Worm (Caenorhabditis elegans) whole organism, early embryonic: ENCODE data around the gene Y39B6A.13.

ENCODE experiments used
- F13C5.2 ChIP-seq: sonication (generic microtip); optimal IDR thresholded peaks from 2 replicates; lab custom pipeline; 2017; ENCODE audit warnings: mild to moderate bottlenecking, missing genetic modification characterization, inconsistent platforms, missing compliant biosample characterization
- ama-1 ChIP-seq: fragments of 150-350 bp; optimal IDR thresholded peaks from 2 replicates; lab custom pipeline; 2014
- ceh-13 ChIP-seq: fragments of 200-800 bp; sonication (Bioruptor generic); optimal IDR thresholded peaks from 2 replicates; lab custom pipeline; 2018; ENCODE audit warnings: mild to moderate bottlenecking, missing genetic modification characterization, missing compliant biosample characterization
- ets-7 ChIP-seq: sonication (generic microtip); optimal IDR thresholded peaks from 2 replicates; lab custom pipeline; 2016; ENCODE audit warnings: missing genotype, missing genetic modification characterization, missing compliant biosample characterization
- hmbx-1 ChIP-seq: sonication (generic microtip); optimal IDR thresholded peaks from 2 replicates; lab custom pipeline; 2016; ENCODE audit warnings: mild to moderate bottlenecking, missing genetic modification characterization, missing compliant biosample characterization
- hmg-4 ChIP-seq: fragments of 200-800 bp; sonication (Bioruptor generic); optimal IDR thresholded peaks from 2 replicates; lab custom pipeline; 2018; ENCODE audit warnings: mild to moderate bottlenecking, missing genetic modification characterization, missing compliant biosample characterization
- hnd-1 ChIP-seq: sonication (generic microtip); optimal IDR thresholded peaks from 2 replicates; lab custom pipeline; 2016; ENCODE audit warnings: missing genetic modification characterization, missing compliant biosample characterization
- scrt-1 ChIP-seq: fragments of 200-800 bp; sonication (Bioruptor generic); IDR thresholded peaks from 2 replicates; pipeline ENCODE4 v1.3.6; 2022; ENCODE audit warnings: missing genetic modification characterization, missing compliant biosample characterization
- sea-1 ChIP-seq: fragments of 200-800 bp; sonication (Bioruptor generic); conservative IDR thresholded peaks from 2 replicates; pipeline ENCODE4 v1.3.6; 2022; ENCODE audit warnings: missing genetic modification characterization, missing compliant biosample characterization
- tbx-11 ChIP-seq: fragments of 200-800 bp; sonication (Bioruptor generic); IDR thresholded peaks from 2 replicates; pipeline ENCODE4 v1.3.6; 2022; ENCODE audit warnings: missing genetic modification characterization, missing compliant biosample characterization
- tbx-37 ChIP-seq: fragments of 200-800 bp; sonication (Bioruptor generic); conservative IDR thresholded peaks from 2 replicates; pipeline ENCODE4 v1.3.6; 2022; ENCODE audit warnings: missing genetic modification reagents, missing genetic modification characterization, missing compliant biosample characterization
- tra-4 ChIP-seq: sonication (generic microtip); optimal IDR thresholded peaks from 2 replicates; lab custom pipeline; 2017; ENCODE audit warnings: missing genetic modification characterization, missing compliant biosample characterization

ce11 chrV:19068888-19069287 is 50.3 kb downstream of the Y39B6A.13 start:
- TF ChIP-seq F13C5.2, result no peak
- TF ChIP-seq tbx-37 (GFP tag; lab: Robert Waterston, UW), result no peak
- TF ChIP-seq scrt-1 (GFP tag; lab: Robert Waterston, UW), result no peak
- TF ChIP-seq ama-1, result no peak
- no peak for TF ChIP-seq hmg-4
- no peak for TF ChIP-seq hmbx-1 (tag; lab: Kevin White, UChicago)
- no peak for TF ChIP-seq tbx-11 (GFP tag; lab: Robert Waterston, UW)
- no peak for TF ChIP-seq tra-4 (tag; lab: Kevin White, UChicago)
- no peak for TF ChIP-seq sea-1 (GFP tag; lab: Robert Waterston, UW)
- no peak for TF ChIP-seq ets-7
- no peak for TF ChIP-seq hnd-1 (tag; lab: Kevin White, UChicago)
- TF ChIP-seq ceh-13 (GFP tag; lab: Kevin White, UChicago), result no peak
